Fruit fly (Drosophila melanogaster) whole organism, embryonic: ENCODE measurements around the gene Cdc16.

Experiments used
- CG11456 ChIP-seq: fragments of 200-800 bp; sonication (Bioruptor generic); IDR thresholded peaks from 3 replicates; pipeline ENCODE4 v1.3.6; 2022; ENCODE audit warnings: missing biosample characterization, missing genetic modification characterization
- CG12155 ChIP-seq: fragments of 200-800 bp; sonication (Bioruptor generic); optimal IDR thresholded peaks from 3 replicates; lab custom pipeline; 2016; ENCODE audit warnings: missing biosample characterization, missing genetic modification characterization
- CG12744 ChIP-seq: fragments of 200-800 bp; sonication (Bioruptor generic); optimal IDR thresholded peaks from 2 replicates; lab custom pipeline; 2016; ENCODE audit warnings: missing biosample characterization, missing genetic modification characterization
- CG14050 ChIP-seq: fragments of 200-800 bp; sonication (Bioruptor generic); IDR thresholded peaks from 3 replicates; pipeline ENCODE4 v1.3.6; 2022; ENCODE audit warnings: missing biosample characterization, missing genetic modification characterization
- CG15479 ChIP-seq: fragments of 200-800 bp; sonication (Bioruptor generic); optimal IDR thresholded peaks from 3 replicates; lab custom pipeline; 2019; ENCODE audit warnings: missing biosample characterization, mild to moderate bottlenecking, missing genetic modification characterization, moderate library complexity
- CG15696 ChIP-seq: fragments of 200-800 bp; sonication (Bioruptor generic); optimal IDR thresholded peaks from 2 replicates; lab custom pipeline; 2019; ENCODE audit warnings: missing biosample characterization, mild to moderate bottlenecking, missing genetic modification characterization, moderate library complexity
- CG17359 ChIP-seq: fragments of 200-800 bp; sonication (Bioruptor generic); optimal IDR thresholded peaks from 3 replicates; lab custom pipeline; 2018; ENCODE audit warnings: missing biosample characterization, mild to moderate bottlenecking, missing genetic modification characterization, moderate library complexity
- CG17385 ChIP-seq: fragments of 200-800 bp; sonication (Bioruptor generic); optimal IDR thresholded peaks from 3 replicates; lab custom pipeline; 2018; ENCODE audit warnings: missing biosample characterization, mild to moderate bottlenecking, missing genetic modification characterization
- CG2129 ChIP-seq: fragments of 200-800 bp; sonication (Bioruptor generic); IDR thresholded peaks from 2 replicates; pipeline ENCODE4 v1.3.6; 2022; ENCODE audit warnings: missing biosample characterization, missing genetic modification characterization; ENCODE audit not compliant: partially characterized antibody
- CG30020 ChIP-seq: fragments of 200-800 bp; optimal IDR thresholded peaks from 2 replicates; lab custom pipeline; 2019; ENCODE audit warnings: missing biosample characterization, mild to moderate bottlenecking, missing genetic modification characterization, moderate library complexity
- CG30403 ChIP-seq: fragments of 200-800 bp; sonication (Bioruptor generic); optimal IDR thresholded peaks from 3 replicates; lab custom pipeline; 2016; ENCODE audit warnings: missing biosample characterization, missing genetic modification characterization
- CG30431 ChIP-seq: fragments of 200-800 bp; sonication (Bioruptor generic); optimal IDR thresholded peaks from 2 replicates; lab custom pipeline; 2017; ENCODE audit warnings: missing biosample characterization, missing genetic modification characterization
- CG42726 ChIP-seq: fragments of 200-800 bp; sonication (Bioruptor generic); IDR thresholded peaks from 2 replicates; pipeline ENCODE4 v1.3.6; 2022; ENCODE audit warnings: missing biosample characterization, missing genetic modification characterization; ENCODE audit not compliant: partially characterized antibody
- CG4360 ChIP-seq: fragments of 200-800 bp; sonication (Bioruptor generic); IDR thresholded peaks from 2 replicates; pipeline ENCODE4 v1.3.6; 2022; ENCODE audit warnings: missing biosample characterization, missing genetic modification characterization
- CG4820 ChIP-seq: fragments of 200-800 bp; sonication (Bioruptor generic); optimal IDR thresholded peaks from 3 replicates; lab custom pipeline; 2016; ENCODE audit warnings: missing biosample characterization, missing genetic modification characterization
- CG5245 ChIP-seq: fragments of 200-800 bp; sonication (Bioruptor generic); optimal IDR thresholded peaks from 3 replicates; lab custom pipeline; 2016; ENCODE audit warnings: missing biosample characterization, missing genetic modification characterization
- CG6175 ChIP-seq: fragments of 200-800 bp; sonication (Bioruptor generic); IDR thresholded peaks from 3 replicates; pipeline ENCODE4 v1.3.6; 2022; ENCODE audit warnings: missing biosample characterization, missing genetic modification characterization
- CG9609 ChIP-seq: fragments of 200-800 bp; sonication (Bioruptor generic); optimal IDR thresholded peaks from 3 replicates; lab custom pipeline; 2016; ENCODE audit warnings: missing biosample characterization, missing genetic modification characterization
- Camta ChIP-seq: fragments of 200-800 bp; sonication (Bioruptor generic); optimal IDR thresholded peaks from 2 replicates; lab custom pipeline; 2016; ENCODE audit warnings: missing biosample characterization, missing genetic modification characterization
- Chrac-16 ChIP-seq: fragments of 200-800 bp; sonication (Bioruptor generic); optimal IDR thresholded peaks from 3 replicates; lab custom pipeline; 2016; ENCODE audit warnings: missing biosample characterization, missing genetic modification characterization
- Dll ChIP-seq: fragments of 200-800 bp; sonication (Bioruptor generic); IDR thresholded peaks from 4 replicates; pipeline ENCODE4 v1.3.6; 2022; ENCODE audit warnings: missing biosample characterization, missing genetic modification characterization; ENCODE audit not compliant: partially characterized antibody
- Elba2 ChIP-seq: fragments of 200-800 bp; sonication (Bioruptor generic); optimal IDR thresholded peaks from 3 replicates; lab custom pipeline; 2016; ENCODE audit warnings: missing biosample characterization, missing genetic modification characterization
- HmgZ ChIP-seq: fragments of 200-800 bp; sonication (Bioruptor generic); optimal IDR thresholded peaks from 2 replicates; lab custom pipeline; 2018; ENCODE audit warnings: missing biosample characterization, mild to moderate bottlenecking, missing genetic modification characterization
- MTF-1 ChIP-seq: fragments of 200-800 bp; sonication (Bioruptor generic); optimal IDR thresholded peaks from 2 replicates; lab custom pipeline; 2018; ENCODE audit warnings: missing biosample characterization, mild to moderate bottlenecking, missing genetic modification characterization, borderline replicate concordance
- Oaz ChIP-seq: fragments of 200-800 bp; sonication (Bioruptor generic); IDR thresholded peaks from 2 replicates; pipeline ENCODE4 v1.3.6; 2022; ENCODE audit warnings: missing biosample characterization, missing genetic modification characterization
- Scr ChIP-seq: fragments of 200-800 bp; sonication (Bioruptor generic); IDR thresholded peaks from 2 replicates; pipeline ENCODE4 v1.3.6; 2022; ENCODE audit warnings: missing biosample characterization, missing genetic modification characterization; ENCODE audit not compliant: partially characterized antibody
- cad ChIP-seq: fragments of >200 bp; optimal IDR thresholded peaks from 2 replicates; lab custom pipeline; 2017; ENCODE audit warnings: missing biosample characterization, missing genetic modification characterization
- chif ChIP-seq, 2 experiments: fragments of 200-800 bp; sonication (Bioruptor generic); optimal IDR thresholded peaks; 3 replicates each; lab custom pipeline; 2016; ENCODE audit warnings: missing biosample characterization in 2 of 2, missing genetic modification characterization in 2 of 2
- chn ChIP-seq: fragments of 200-800 bp; sonication (Bioruptor generic); optimal IDR thresholded peaks from 2 replicates; lab custom pipeline; 2016; ENCODE audit warnings: missing biosample characterization, missing genetic modification characterization
- crp ChIP-seq, 2 experiments: fragments of 200-800 bp; sonication (Bioruptor generic); optimal IDR thresholded peaks; 2 replicates in 1 of 2; 3 replicates in 1 of 2; lab custom pipeline; 2017; ENCODE audit warnings: missing biosample characterization in 2 of 2, missing genetic modification characterization in 2 of 2, mild to moderate bottlenecking in 1 of 2, moderate library complexity in 1 of 2
- dan ChIP-seq: fragments of 200-800 bp; sonication (Bioruptor generic); IDR thresholded peaks from 2 replicates; pipeline ENCODE4 v1.3.6; 2022; ENCODE audit warnings: missing biosample characterization, missing genetic modification characterization
- ftz-f1 ChIP-seq: fragments of 200-800 bp; sonication (Bioruptor generic); optimal IDR thresholded peaks from 2 replicates; lab custom pipeline; 2016; ENCODE audit warnings: missing biosample characterization, missing genetic modification characterization
- gcm ChIP-seq: fragments of 200-800 bp; sonication (Bioruptor generic); optimal IDR thresholded peaks from 2 replicates; lab custom pipeline; 2019; ENCODE audit warnings: missing biosample characterization, mild to moderate bottlenecking, missing genetic modification characterization, moderate library complexity
- hb ChIP-seq: fragments of 200-800 bp; sonication (Bioruptor generic); IDR thresholded peaks from 3 replicates; pipeline ENCODE4 v1.3.6; 2022; ENCODE audit warnings: missing biosample characterization, missing genetic modification characterization; ENCODE audit not compliant: partially characterized antibody
- hkb ChIP-seq, 2 experiments: fragments of 200-800 bp in 1 of 2; fragments of >200 bp in 1 of 2; sonication (Bioruptor generic) in 1 of 2; IDR thresholded peaks in 1 of 2; optimal IDR thresholded peaks in 1 of 2; 2 replicates each; pipeline versions ENCODE4 v1.3.6 to Lab custom; 2017 to 2022; ENCODE audit warnings: missing biosample characterization in 1 of 2, missing genetic modification characterization in 1 of 2
- hth ChIP-seq: fragments of >200 bp; optimal IDR thresholded peaks from 2 replicates; lab custom pipeline; 2017; ENCODE audit warnings: inconsistent platforms
- nerfin-1 ChIP-seq: fragments of 200-800 bp; sonication (Bioruptor generic); optimal IDR thresholded peaks from 3 replicates; lab custom pipeline; 2019; ENCODE audit warnings: missing biosample characterization, mild to moderate bottlenecking, missing genetic modification characterization, moderate library complexity
- onecut ChIP-seq: fragments of 200-800 bp; sonication (Bioruptor generic); IDR thresholded peaks from 2 replicates; pipeline ENCODE4 v1.3.6; 2022; ENCODE audit warnings: missing biosample characterization, missing genetic modification characterization
- prd ChIP-seq, 3 experiments: fragments of >200 bp in 2 of 3; fragments of 200-800 bp in 1 of 3; sonication (Bioruptor generic) in 1 of 3; optimal IDR thresholded peaks in 2 of 3; IDR thresholded peaks in 1 of 3; 2 replicates in 2 of 3; 3 replicates in 1 of 3; pipeline versions ENCODE4 v1.3.6 to Lab custom; 2017 to 2022; ENCODE audit warnings: missing biosample characterization in 1 of 3, missing genetic modification characterization in 1 of 3
- slou ChIP-seq: fragments of 200-800 bp; sonication (Bioruptor generic); optimal IDR thresholded peaks from 3 replicates; lab custom pipeline; 2016; ENCODE audit warnings: missing biosample characterization, missing genetic modification characterization
- sr ChIP-seq: fragments of 200-800 bp; sonication (Bioruptor generic); IDR thresholded peaks from 3 replicates; pipeline ENCODE4 v1.3.6; 2022; ENCODE audit warnings: missing biosample characterization, missing genetic modification characterization
- trh ChIP-seq: fragments of 200-800 bp; sonication (Bioruptor generic); optimal IDR thresholded peaks from 2 replicates; lab custom pipeline; 2016; ENCODE audit warnings: missing biosample characterization, missing genetic modification characterization
- vnd ChIP-seq: fragments of 200-800 bp; sonication (Bioruptor generic); IDR thresholded peaks from 3 replicates; pipeline ENCODE4 v1.3.6; 2022; ENCODE audit warnings: missing biosample characterization, missing genetic modification characterization; ENCODE audit not compliant: partially characterized antibody
- wek ChIP-seq: fragments of 200-800 bp; sonication (Bioruptor generic); optimal IDR thresholded peaks from 3 replicates; lab custom pipeline; 2018; ENCODE audit warnings: missing biosample characterization, mild to moderate bottlenecking, missing genetic modification characterization, moderate library complexity
- zen ChIP-seq: fragments of 200-800 bp; sonication (Bioruptor generic); optimal IDR thresholded peaks from 3 replicates; lab custom pipeline; 2018; ENCODE audit warnings: missing biosample characterization, mild to moderate bottlenecking, missing genetic modification characterization, moderate library complexity

Cdc16 gene

DNA sequence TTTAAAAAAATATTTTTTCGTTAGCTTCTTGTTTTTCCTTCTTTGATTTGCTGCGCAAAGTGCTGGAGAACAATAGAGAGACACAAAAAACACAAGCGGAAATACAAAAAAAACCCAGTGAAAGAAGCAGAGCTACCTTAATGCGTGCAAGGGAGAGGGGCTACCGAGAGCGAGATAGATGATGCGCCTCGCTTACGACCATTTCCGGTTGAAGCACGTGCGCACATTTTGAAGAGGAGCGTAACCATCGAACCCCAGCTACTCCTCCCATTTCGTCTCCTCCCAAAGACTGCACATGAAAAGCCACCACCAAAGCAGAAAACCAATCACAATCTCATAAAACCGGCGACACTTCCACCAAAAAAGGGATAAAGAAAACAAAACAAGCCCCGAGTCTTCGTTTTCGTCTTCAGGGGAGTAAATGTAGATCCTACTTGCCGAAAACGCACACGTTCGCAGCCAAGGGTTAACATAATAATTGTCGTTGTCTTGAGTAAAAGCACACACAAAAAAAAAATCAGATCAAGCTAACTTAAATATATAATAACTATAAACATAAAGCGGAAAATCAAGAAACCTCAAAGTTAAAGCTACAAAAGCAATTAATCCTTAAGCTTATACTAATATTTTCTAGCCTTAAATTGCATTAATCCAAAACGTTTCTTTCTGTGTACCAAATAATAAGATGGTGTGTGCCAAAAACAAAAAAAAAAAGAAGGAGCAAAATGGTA, 16.3 kb downstream of the Cdc16 start (continued):
- TF ChIP-seq CG15479 (GFP tag; lab: Kevin White, UChicago) = no peak
- peak; percentile 21 for TF ChIP-seq MTF-1 (GFP tag; lab: Kevin White, UChicago)
- TF ChIP-seq wek (GFP tag; lab: Kevin White, UChicago) = peak; percentile 26
- no peak for TF ChIP-seq CG6175
- TF ChIP-seq CG15696 (tag; lab: Kevin White, UChicago) = peak; percentile 63
- TF ChIP-seq CG11456 = no peak
- peak; percentile 37 for TF ChIP-seq Chrac-16 (GFP tag; lab: Kevin White, UChicago)
- TF ChIP-seq CG4820 (GFP tag; lab: Kevin White, UChicago) = peak; percentile 13
- TF ChIP-seq, all 482 proteins: peak for 113

DNA sequence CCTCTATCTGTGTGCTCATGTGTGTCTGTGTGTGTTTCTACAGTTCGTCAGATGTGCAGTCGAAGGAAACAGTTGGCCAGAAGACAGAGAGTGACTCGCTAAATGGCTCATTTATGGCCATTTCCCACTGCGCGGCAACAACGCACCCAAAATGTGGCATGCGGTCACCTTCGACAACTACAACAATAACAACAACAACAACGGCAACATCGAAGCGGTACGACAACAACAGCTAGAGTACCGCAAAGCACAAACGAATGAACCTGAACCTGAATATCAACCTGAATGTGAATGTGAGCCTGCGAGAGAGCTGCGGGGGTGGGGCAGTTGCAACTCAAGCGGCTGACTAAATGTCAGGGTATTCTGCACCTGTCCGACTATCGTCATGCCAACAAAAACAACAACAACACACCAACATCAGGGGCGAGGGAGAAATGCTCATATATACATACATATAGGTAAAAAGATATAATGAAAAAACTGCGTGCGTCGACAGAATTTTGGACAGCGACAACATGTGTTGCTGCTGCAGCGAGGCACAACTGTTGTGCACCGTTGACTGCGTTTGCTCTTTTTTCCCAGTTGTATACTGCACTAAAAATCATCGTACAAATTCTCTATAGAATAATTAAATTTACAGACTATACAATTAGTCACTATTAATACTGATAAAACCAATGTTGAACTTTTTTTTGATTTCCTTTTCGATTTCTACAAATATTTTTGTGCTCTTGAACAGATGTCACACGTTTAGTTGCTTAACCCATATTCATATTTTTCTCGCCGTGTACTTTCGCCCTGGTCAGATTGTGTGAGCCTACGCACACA, 19.3 kb downstream of the Cdc16 start:
- TF ChIP-seq CG9609 (GFP tag; lab: Kevin White, UChicago) = no peak
- no peak for TF ChIP-seq HmgZ (tag; lab: Kevin White, UChicago)
- TF ChIP-seq hth (lab: Kevin White, UChicago) = no peak
- no peak for TF ChIP-seq onecut (GFP tag; lab: Robert Waterston, UW)
- no peak for TF ChIP-seq hkb (optimal IDR thresholded peaks at IDR 0.05; lab: Kevin White, UChicago)
- TF ChIP-seq hkb (GFP tag; IDR thresholded peaks at IDR 0.05; lab: Robert Waterston, UW) = no peak
- no peak for TF ChIP-seq slou (GFP tag; lab: Kevin White, UChicago)
- TF ChIP-seq CG5245 = no peak
- TF ChIP-seq chn (GFP tag; lab: Kevin White, UChicago) = peak; percentile 57
- TF ChIP-seq hb (GFP tag; lab: Robert Waterston, UW) = no peak
- TF ChIP-seq prd (optimal IDR thresholded peaks at IDR 0.05; lab: Kevin White, UChicago) = no peak
- TF ChIP-seq prd (GFP tag; IDR thresholded peaks at IDR 0.05; lab: Robert Waterston, UW) = peak; percentile 48; the same call in 2 of the 3 replicates
- TF ChIP-seq vnd = no peak
- peak; percentile 48 for TF ChIP-seq CG30403
- no peak for TF ChIP-seq dan (GFP tag; lab: Robert Waterston, UW)
- peak; percentile 58 for TF ChIP-seq Elba2 (GFP tag; lab: Kevin White, UChicago)
- no peak for TF ChIP-seq CG42726 (GFP tag; lab: Robert Waterston, UW)
- no peak for TF ChIP-seq ftz-f1 (GFP tag; lab: Kevin White, UChicago)
- TF ChIP-seq CG2129 = no peak
- TF ChIP-seq zen = peak; percentile 73
- TF ChIP-seq Scr (GFP tag; lab: Robert Waterston, UW) = no peak
- peak; percentile 94 for TF ChIP-seq CG4360
- TF ChIP-seq Camta (GFP tag; lab: Kevin White, UChicago) = no peak
- TF ChIP-seq sr (GFP tag; lab: Robert Waterston, UW) = no peak
- TF ChIP-seq nerfin-1 (tag; lab: Kevin White, UChicago) = no peak
- peak; percentile 27 for TF ChIP-seq CG12155 (GFP tag; lab: Kevin White, UChicago)
- peak; percentile 58 for TF ChIP-seq CG30431 (GFP tag; lab: Kevin White, UChicago)
- TF ChIP-seq Dll = no peak
- no peak for TF ChIP-seq trh (GFP tag; lab: Kevin White, UChicago)
- TF ChIP-seq Oaz (GFP tag; lab: Robert Waterston, UW) = no peak
- no peak for TF ChIP-seq CG14050 (GFP tag; lab: Robert Waterston, UW)
- TF ChIP-seq CG30020 (tag; lab: Kevin White, UChicago) = no peak
- no peak for TF ChIP-seq CG17359 (tag; lab: Kevin White, UChicago)
- no peak for TF ChIP-seq wek (GFP tag; lab: Kevin White, UChicago)
- no peak for TF ChIP-seq CG17385 (GFP tag; lab: Kevin White, UChicago)
- TF ChIP-seq CG12744 (GFP tag; lab: Kevin White, UChicago) = no peak
- peak in 1 of 2 experiments; percentile 19 for TF ChIP-seq crp (GFP tag; optimal IDR thresholded peaks at IDR 0.05; lab: Kevin White, UChicago)
- peak; percentile 30 for TF ChIP-seq cad (GFP tag; lab: Kevin White, UChicago)
- peak; percentile 38 to 75 for TF ChIP-seq chif (GFP tag; optimal IDR thresholded peaks at IDR 0.05; lab: Kevin White, UChicago)
- peak; percentile 49 for TF ChIP-seq gcm (GFP tag; lab: Kevin White, UChicago)
